Worm (Caenorhabditis elegans): ENCODE measurements around the gene golg-2.

golg-2 gene

DNA sequence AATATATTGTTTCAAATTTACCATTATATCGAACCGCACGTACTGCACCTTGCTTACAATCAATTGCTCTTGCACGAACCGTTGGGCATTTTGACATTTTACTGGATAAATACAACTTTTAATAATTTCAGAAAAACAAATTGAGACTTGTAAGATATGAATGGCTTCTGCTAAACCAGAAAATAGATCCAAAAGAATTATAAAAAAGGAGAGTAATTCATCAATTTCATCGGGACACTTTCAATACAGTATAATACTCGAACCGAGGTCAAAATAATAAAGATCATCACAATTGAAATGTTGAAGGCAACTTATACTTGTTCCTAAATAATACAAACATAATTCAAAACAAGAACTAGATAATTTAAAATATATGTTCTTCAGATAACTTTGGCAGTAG, 8.3 kb downstream of the golg-2 start, which contains the start of gene wdr-83:
Gene wdr-83 (minus strand): TSS at position 101 of the 400 bp plus-strand sequence.
- TF ChIP-seq him-1 (tag; optimal IDR thresholded peaks at IDR 0.05) (no peak), W03F9.2 (tag; optimal IDR thresholded peaks at IDR 0.05) (no peak), dao-5 (tag; optimal IDR thresholded peaks at IDR 0.05) (no peak)

DNA sequence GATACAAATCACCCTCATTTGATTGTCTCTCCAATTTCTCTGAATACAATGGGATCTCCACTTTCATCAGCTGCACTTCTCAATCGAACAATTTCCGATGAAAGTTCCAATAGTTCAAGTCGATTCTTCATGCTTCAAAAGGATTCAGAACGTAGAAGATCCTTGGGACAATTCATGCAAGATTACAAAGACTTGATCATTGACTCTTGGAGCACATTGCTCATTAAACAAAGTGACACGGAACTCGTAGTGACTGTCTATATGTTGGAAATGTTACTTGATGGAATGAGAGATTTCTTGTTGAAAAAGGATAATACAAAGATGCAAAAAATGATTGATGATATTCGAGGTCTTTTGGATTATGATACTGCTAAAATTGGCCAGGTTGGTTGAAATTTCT, 11.9 kb downstream of the golg-2 start:
- TF ChIP-seq dao-5 (tag; optimal IDR thresholded peaks at IDR 0.05) (no peak), W03F9.2 (tag; optimal IDR thresholded peaks at IDR 0.05) (no peak), him-1 (tag; optimal IDR thresholded peaks at IDR 0.05) (no peak)

DNA sequence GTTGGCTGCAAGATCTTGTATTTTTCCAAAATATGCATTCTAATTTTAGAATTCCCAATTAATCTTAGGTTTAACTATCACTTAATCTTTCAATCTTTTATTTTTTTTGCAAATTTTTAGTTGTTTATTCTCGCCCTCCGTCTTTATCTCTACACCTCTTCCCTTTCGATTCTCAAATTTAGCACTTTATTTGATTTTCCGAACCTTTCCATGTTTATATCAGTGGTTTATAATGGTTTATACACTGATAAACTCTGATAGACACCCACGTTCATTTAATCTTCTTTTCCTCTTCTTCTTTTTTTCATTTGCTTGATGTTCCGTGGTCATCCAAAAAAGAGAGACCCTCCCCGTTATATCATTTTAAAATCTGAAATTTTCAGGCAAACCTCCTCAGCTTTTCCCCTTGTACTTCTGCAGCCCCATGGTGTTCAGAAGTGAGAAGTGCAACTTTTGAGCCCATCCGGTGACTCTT, 17.5 kb downstream of the golg-2 start, which contains the start of the genes nsy-1 and F59A6.13:
Gene nsy-1 (plus strand): TSS at position 377 of the 475 bp plus-strand sequence.
Gene F59A6.13 (plus strand): TSS at position 425 of the 475 bp plus-strand sequence.
- TF ChIP-seq dao-5 (tag; optimal IDR thresholded peaks at IDR 0.05) = no peak
- no peak for TF ChIP-seq him-1 (tag; optimal IDR thresholded peaks at IDR 0.05)
- TF ChIP-seq W03F9.2 (tag; optimal IDR thresholded peaks at IDR 0.05) = no peak

DNA sequence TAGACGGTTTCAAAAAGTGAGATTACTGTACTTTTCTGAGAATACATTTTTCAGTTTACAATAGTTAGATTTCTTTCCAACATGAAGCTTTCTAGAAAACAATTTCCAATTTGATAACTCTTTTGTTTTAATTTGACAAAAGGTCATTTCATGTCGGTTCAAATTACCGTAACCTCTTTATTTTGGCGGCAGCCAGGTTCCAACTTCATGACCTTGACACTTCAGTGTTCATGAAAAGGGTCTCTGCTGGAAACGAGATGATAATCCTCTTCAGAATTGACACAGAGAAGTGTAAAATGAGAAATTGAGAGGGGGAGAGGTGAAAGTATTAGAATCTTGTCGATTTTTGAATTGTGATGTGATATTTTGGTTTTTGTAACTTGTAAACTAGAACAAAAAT, 18.4 kb downstream of the golg-2 start:
- TF ChIP-seq W03F9.2 (tag; optimal IDR thresholded peaks at IDR 0.05) = no peak
- TF ChIP-seq dao-5 (tag; optimal IDR thresholded peaks at IDR 0.05) = no peak
- TF ChIP-seq him-1 (tag; optimal IDR thresholded peaks at IDR 0.05) = no peak

DNA sequence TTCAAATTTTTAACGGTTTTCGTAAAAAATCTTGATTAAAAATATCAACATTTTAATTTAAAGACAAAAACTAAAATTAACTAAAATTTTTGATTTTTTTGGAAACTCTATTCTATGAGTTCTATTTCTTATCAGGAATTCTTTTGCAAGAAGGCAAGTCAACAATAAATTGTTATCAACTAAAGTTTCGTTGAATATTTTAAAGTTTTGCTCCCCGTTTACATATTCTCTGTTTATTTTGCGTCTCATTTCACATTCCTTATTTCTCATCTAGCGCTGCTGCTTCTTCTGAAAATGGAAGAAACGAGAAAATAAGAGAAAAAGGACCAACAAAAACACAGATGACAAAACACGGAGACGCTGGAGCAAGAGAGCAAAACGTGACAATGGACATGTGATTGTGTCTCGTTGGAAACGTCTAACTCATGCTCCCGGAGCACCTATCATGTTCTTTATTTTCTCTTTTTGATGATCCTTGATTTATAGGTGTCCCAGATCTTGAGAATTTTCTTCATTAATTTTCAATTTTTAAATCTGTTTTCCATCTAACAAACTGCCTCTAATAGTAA, 19.3 kb downstream of the golg-2 start:
- TF ChIP-seq him-1 (tag; optimal IDR thresholded peaks at IDR 0.05) = no peak
- TF ChIP-seq dao-5 (tag; optimal IDR thresholded peaks at IDR 0.05) = no peak
- no peak for TF ChIP-seq W03F9.2 (tag; optimal IDR thresholded peaks at IDR 0.05)

DNA sequence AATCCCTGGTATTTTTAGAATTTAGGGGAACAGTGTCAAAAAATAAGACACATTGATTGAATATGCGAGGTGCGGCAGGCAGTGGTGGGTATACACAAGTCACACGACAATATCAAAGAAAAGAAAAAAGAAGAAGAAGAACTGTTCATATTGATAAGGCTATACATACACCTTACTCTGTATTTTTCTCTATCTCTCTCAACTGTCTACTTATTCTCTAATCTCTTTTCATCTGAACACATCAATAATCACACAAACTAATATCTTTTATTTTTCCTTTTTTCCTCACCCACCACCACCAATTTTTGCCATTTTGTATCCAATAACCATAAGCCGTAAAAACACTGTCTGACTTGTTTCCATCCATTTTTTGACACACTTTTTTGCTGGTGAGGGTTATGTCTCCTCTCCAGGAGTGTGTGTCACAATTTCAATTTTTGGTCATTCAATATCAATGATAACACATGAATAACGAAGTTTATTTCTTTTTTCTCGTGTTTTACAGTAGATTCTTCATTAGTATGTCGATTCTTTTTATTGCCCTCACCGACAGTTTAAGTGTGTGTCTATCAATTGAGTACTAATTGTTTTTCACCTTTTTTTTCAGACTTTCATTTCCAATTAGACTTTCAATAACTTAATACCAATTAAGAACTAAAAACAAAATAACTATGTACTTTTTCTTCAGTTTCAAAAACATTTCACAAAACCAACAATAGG, 20.3 kb downstream of the golg-2 start:
- no peak for TF ChIP-seq him-1 (tag; optimal IDR thresholded peaks at IDR 0.05)
- TF ChIP-seq dao-5 (tag; optimal IDR thresholded peaks at IDR 0.05) = no peak
- TF ChIP-seq W03F9.2 (tag; optimal IDR thresholded peaks at IDR 0.05) = no peak

DNA sequence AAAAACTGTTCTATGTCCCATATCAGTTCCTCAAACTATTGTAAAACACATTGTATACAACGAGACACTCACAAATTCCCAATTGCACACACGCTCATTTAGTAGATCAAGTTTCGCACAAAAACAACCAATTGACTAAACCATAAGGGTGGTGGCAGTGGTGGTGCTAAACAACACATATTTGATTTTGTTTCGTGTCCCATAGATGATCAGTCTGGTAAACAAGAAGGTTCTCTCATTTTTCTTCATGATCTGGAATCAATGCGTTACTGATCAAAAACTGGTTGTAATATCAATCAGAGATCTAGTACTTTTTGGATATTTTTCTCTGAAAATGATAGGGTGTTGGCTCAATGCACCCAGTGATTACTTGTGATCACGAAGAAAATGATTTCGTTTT, 21.3 kb downstream of the golg-2 start:
- TF ChIP-seq dao-5 (tag; optimal IDR thresholded peaks at IDR 0.05) (no peak), him-1 (tag; optimal IDR thresholded peaks at IDR 0.05) (no peak), W03F9.2 (tag; optimal IDR thresholded peaks at IDR 0.05) (no peak)

DNA sequence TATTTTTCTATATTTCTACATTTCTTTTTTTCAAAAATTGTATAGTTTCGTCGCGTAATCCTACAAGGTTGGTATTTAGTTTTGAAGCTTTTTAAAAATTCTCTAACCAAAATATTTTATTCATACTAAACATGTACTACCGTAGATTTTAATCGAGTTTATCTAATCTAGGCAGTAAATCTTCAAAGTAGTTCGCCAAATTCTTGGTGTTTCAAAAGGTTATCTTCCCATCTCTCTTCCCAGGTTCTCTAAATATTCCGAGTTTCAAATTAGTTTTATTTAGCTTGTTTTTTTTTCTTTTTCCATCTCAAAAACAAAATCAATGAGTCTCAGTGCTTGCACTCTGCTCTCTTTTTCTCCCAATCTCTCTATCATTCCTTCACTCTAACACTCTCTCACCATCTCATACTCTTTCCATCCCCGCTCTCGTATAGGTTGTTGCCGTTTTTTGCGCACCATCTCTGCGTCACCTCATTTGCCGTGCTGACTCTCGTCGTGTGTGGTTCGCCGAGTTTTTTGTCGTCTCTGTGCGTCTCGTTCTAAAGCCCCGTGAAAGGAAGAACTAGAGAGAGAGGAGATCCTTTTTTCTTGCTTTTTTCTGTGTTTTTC, 22.8 kb downstream of the golg-2 start:
- TF ChIP-seq W03F9.2 (tag; optimal IDR thresholded peaks at IDR 0.05) (peak; percentile 45), dao-5 (tag; optimal IDR thresholded peaks at IDR 0.05) (no peak), him-1 (tag; optimal IDR thresholded peaks at IDR 0.05) (peak; percentile 12)

DNA sequence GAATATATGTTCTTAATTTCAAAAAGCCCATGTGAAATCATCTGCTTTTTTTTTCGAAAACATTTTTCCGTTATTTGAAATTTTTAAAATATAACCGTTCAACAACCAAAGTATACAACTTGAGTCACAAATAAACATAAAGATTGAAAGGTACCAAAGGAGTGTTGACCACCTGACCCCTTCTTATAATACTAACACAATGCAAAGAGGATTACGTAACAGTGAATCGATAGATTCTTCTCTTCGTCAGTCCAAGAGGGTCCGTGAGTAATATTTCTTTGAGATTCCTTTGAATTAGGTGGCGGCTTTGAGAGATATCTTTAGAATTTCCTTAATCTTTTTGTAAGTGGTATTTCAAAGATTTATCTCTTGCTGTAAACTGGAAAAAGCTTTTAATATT, 23.7 kb downstream of the golg-2 start:
- TF ChIP-seq W03F9.2 (tag; optimal IDR thresholded peaks at IDR 0.05) = no peak

DNA sequence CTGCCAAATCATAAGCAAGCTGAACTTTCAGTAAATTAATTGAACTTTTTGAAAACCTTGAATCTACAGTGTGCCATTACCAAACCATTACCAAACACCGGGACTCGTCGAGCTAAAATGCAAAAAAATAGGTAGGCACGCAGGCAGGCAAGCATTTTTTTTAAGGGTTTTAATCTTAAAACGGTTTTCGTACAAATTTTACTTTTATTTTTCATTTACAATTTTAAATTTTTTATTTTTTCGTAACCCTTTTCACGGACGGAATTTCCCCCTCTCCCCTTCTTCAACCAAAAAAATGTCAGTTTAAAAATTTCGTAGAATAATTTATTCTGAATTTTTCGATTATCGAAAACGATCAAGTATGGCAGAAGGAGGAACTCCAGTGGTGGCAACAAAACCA, 25.5 kb downstream of the golg-2 start, which contains the start of gene F59A6.2:
Gene F59A6.2 (plus strand): TSS at position 301 of the 400 bp plus-strand sequence.
- TF ChIP-seq him-1 (tag; optimal IDR thresholded peaks at IDR 0.05) (no peak), dao-5 (tag; optimal IDR thresholded peaks at IDR 0.05) (no peak), W03F9.2 (tag; optimal IDR thresholded peaks at IDR 0.05) (no peak)

DNA sequence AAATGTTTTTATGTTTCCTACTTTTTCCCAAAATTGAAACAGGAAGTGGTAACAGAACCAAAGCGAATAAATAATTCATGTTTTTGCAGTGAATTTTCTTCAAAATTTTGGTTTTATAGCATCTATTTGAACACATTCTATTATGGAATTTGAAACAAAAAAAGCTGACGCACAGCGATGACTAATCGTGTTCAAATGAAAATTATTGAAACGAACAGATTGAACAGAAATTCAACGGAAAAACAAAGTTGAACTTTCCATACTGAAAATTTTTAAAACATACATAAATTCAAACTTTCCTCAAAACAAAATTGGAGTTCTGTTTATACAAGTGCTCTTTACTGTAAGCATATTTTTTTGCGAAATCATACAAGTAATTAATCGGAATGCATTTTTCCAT, 27.9 kb downstream of the golg-2 start, which contains the start of gene F59A6.12:
Gene F59A6.12 (minus strand): TSS at position 101 of the 400 bp plus-strand sequence.
- TF ChIP-seq him-1 (tag; optimal IDR thresholded peaks at IDR 0.05) (no peak), W03F9.2 (tag; optimal IDR thresholded peaks at IDR 0.05) (no peak), dao-5 (tag; optimal IDR thresholded peaks at IDR 0.05) (no peak)

DNA sequence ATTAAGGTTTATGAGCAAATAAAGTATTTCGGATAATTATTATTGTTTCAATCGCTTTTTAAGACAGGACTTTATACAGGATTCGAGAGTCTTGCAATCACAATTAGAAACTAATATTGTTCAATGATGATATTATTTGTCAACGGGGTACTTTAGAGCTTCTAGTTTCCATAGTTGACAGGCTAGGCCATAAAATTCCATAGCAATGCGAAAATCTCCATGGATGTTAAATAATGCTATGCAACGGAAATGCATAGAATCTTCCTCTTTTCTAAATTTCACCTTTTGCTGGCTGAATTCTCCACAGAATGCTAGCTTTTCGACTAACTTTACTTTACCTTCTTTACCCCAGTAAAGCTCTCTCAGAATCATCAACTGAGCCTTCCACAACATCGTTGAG, 31.9 kb downstream of the golg-2 start, which contains the start of gene F59A6.3:
Gene F59A6.3 (plus strand): TSS at position 301 of the 400 bp plus-strand sequence.
- TF ChIP-seq W03F9.2 (tag; optimal IDR thresholded peaks at IDR 0.05) = no peak
- TF ChIP-seq him-1 (tag; optimal IDR thresholded peaks at IDR 0.05) = no peak
- TF ChIP-seq dao-5 (tag; optimal IDR thresholded peaks at IDR 0.05) = no peak

DNA sequence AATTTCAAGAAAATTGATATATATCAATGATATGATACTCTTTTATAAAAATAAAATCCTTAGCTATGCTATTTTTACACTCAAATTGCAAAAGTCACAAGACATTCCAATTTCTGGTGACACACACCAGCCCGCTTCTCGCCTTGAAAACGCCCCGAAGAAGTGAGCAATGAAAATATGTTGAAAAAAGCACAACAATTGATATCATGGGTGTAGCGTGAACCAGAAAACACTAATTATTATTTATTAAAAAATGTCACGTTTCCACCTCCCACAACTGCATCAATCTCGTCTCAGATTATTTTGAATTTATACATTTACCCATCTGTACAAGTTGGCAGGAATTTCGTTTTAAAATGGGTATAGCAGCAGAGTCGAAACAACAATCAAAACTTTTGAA, 35.1 kb downstream of the golg-2 start, which contains the start of gene F59A6.4:
Gene F59A6.4 (plus strand): TSS at position 301 of the 400 bp plus-strand sequence.
- TF ChIP-seq W03F9.2 (tag; optimal IDR thresholded peaks at IDR 0.05) (no peak), him-1 (tag; optimal IDR thresholded peaks at IDR 0.05) (no peak), dao-5 (tag; optimal IDR thresholded peaks at IDR 0.05) (no peak)

DNA sequence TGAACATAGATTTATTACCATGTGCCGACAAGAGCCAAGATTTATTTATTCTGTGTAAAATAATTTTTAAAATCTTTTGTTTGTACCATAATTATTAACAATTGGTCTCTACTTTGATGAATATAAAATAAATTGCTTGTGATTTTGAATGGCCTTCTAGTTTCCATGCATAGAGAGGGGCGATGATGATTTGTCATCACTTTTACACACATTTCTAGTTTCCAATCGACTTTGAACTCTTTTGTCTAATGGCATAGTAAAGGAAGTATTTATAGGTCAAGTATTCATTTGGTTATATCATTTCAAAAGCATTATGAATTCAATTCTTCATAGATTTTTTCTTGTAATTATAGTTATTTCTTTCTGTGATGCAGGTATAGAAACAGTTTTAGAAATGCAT, 36.2 kb downstream of the golg-2 start, which contains the start of gene F59A6.10:
Gene F59A6.10 (plus strand): TSS at position 301 of the 400 bp plus-strand sequence.
- TF ChIP-seq W03F9.2 (tag; optimal IDR thresholded peaks at IDR 0.05) (no peak), him-1 (tag; optimal IDR thresholded peaks at IDR 0.05) (no peak), dao-5 (tag; optimal IDR thresholded peaks at IDR 0.05) (no peak)
